Worm (Caenorhabditis elegans): Measurements from ENCODE around the gene C25F9.10.

- no peak for TF ChIP-seq lin-13 (tag; optimal IDR thresholded peaks at IDR 0.05)
- TF ChIP-seq nhr-76 (tag; optimal IDR thresholded peaks at IDR 0.05), result no peak
- no peak for TF ChIP-seq unc-62 (GFP tag; optimal IDR thresholded peaks at IDR 0.05)
- TF ChIP-seq nhr-12 (tag; optimal IDR thresholded peaks at IDR 0.05), result no peak
- no peak for TF ChIP-seq elt-3 (tag; optimal IDR thresholded peaks at IDR 0.05)
- no peak for TF ChIP-seq mep-1 (tag; optimal IDR thresholded peaks at IDR 0.05)
- no peak for TF ChIP-seq pha-4 (tag; optimal IDR thresholded peaks at IDR 0.05)
- TF ChIP-seq ceh-39 (tag; optimal IDR thresholded peaks at IDR 0.05), result no peak
- no peak for TF ChIP-seq blmp-1 (tag; optimal IDR thresholded peaks at IDR 0.05)
- no peak for TF ChIP-seq unc-39 (tag; optimal IDR thresholded peaks at IDR 0.05)
- TF ChIP-seq ceh-43 (GFP tag; optimal IDR thresholded peaks at IDR 0.05), result no peak
- no peak for TF ChIP-seq lin-32 (GFP tag; optimal IDR thresholded peaks at IDR 0.05)
- no peak for TF ChIP-seq nhr-28 (tag; optimal IDR thresholded peaks at IDR 0.05)
- no peak for TF ChIP-seq hlh-1 (tag; optimal IDR thresholded peaks at IDR 0.05)
Observed at ce11 chrV:19394750-19395149, 10.8 kb upstream of the C25F9.10 start, which contains the start of gene C25F9.8.
